Worm (Caenorhabditis elegans) whole organism, midembryonic: ENCODE results near the gene ZC15.3.

Experiments used
- T22C8.4 ChIP-seq: fragments of 200-800 bp; sonication (Bioruptor generic); IDR thresholded peaks from 2 replicates; pipeline ENCODE4 v1.3.6; 2022; ENCODE audit warnings: missing genetic modification characterization, missing compliant biosample characterization
- cog-1 ChIP-seq: sonication (generic microtip); optimal IDR thresholded peaks from 2 replicates; lab custom pipeline; 2016; ENCODE audit warnings: missing genetic modification characterization, missing compliant biosample characterization
- flt-1 ChIP-seq: fragments of 200-800 bp; sonication (Bioruptor generic); IDR thresholded peaks from 2 replicates; pipeline ENCODE4 v1.3.6; 2022; ENCODE audit warnings: missing genetic modification characterization, missing compliant biosample characterization
- klf-2 ChIP-seq: fragments of 200-800 bp; sonication (Bioruptor generic); conservative IDR thresholded peaks from 2 replicates; pipeline ENCODE4 v1.3.6; 2022; ENCODE audit warnings: missing genetic modification reagents, missing genetic modification characterization, missing compliant biosample characterization
- med-1 ChIP-seq: sonication (generic microtip); optimal IDR thresholded peaks from 2 replicates; lab custom pipeline; 2017; ENCODE audit warnings: missing genetic modification characterization, mild to moderate bottlenecking, missing compliant biosample characterization, antibody characterized with exemption, missing genetic modification reagents; ENCODE audit not compliant: insufficient read depth
- ref-1 ChIP-seq: fragments of 200-800 bp; sonication (Bioruptor generic); conservative IDR thresholded peaks from 2 replicates; pipeline ENCODE4 v1.3.6; 2022; ENCODE audit warnings: missing genetic modification reagents, missing genetic modification characterization, missing compliant biosample characterization
- tab-1 ChIP-seq: fragments of 200-800 bp; sonication (Bioruptor generic); IDR thresholded peaks from 2 replicates; pipeline ENCODE4 v1.3.6; 2022; ENCODE audit warnings: missing genetic modification characterization, missing compliant biosample characterization
- ztf-23 ChIP-seq: fragments of 200-800 bp; sonication (Bioruptor generic); IDR thresholded peaks from 2 replicates; pipeline ENCODE4 v1.3.6; 2022; ENCODE audit warnings: missing genetic modification reagents, missing genetic modification characterization, missing compliant biosample characterization
- ztf-29 ChIP-seq: fragments of 200-800 bp; sonication (Bioruptor generic); IDR thresholded peaks from 2 replicates; pipeline ENCODE4 v1.3.6; 2022; ENCODE audit warnings: missing genetic modification reagents, missing genetic modification characterization, missing compliant biosample characterization

Gene ZC15.3

DNA sequence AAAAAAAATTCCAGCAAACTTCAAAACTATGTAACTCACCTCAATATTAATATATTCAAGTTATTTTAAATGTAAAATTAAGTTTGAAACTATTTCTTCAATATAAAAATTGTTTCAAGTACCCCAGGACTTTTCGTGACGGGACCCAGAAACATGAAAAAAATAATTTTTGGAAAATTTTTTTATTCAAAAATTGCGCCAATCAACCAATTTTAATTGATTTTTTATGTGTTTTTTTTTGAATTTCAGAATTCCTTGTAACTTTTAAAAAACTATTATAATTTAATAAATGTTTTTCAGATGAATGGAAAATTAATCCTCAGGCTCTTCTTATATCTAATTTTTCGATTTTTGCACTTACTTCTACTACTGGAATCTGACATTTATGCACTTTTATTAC lies 5.7 kb upstream of the ZC15.3 start, which contains the start of gene ZC15.5:
TSS of gene ZC15.5 (plus strand) at position 301 of the 400 bp plus-strand sequence.
- TF ChIP-seq ref-1 = no peak
- no peak for TF ChIP-seq ztf-29
- no peak for TF ChIP-seq ztf-23 (GFP tag; lab: Robert Waterston, UW)
- TF ChIP-seq med-1 (GFP tag; lab: Kevin White, UChicago) = no peak
- no peak for TF ChIP-seq T22C8.4 (GFP tag; lab: Robert Waterston, UW)
- TF ChIP-seq cog-1 (tag; lab: Kevin White, UChicago) = no peak
- no peak for TF ChIP-seq flt-1 (GFP tag; lab: Robert Waterston, UW)
- TF ChIP-seq tab-1 (GFP tag; lab: Robert Waterston, UW) = no peak
- no peak for TF ChIP-seq klf-2 (GFP tag; lab: Robert Waterston, UW)

DNA sequence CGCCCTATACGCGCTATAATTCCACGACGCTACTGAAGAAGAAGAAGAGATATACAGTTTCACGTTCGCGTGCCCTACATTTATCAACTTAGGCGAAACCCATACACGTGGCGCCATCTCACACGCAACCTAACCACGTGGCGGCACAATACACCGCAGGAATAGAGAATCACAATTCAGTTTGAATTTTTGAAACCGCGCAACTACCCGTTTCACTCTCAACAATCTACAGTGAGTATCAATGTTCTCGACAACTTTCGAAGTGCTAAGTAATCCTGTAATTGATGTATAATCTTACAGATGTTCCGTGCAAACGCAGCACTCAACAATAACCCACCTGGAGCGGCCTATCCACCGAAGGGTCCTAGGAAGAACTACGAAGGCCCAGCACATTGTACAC lies 2.4 kb downstream of the ZC15.3 start, which contains the start of gene ZC15.1:
TSS of gene ZC15.1 (plus strand) at position 301 of the 400 bp plus-strand sequence.
- TF ChIP-seq flt-1 (GFP tag; lab: Robert Waterston, UW) (no peak), cog-1 (tag; lab: Kevin White, UChicago) (no peak)

DNA sequence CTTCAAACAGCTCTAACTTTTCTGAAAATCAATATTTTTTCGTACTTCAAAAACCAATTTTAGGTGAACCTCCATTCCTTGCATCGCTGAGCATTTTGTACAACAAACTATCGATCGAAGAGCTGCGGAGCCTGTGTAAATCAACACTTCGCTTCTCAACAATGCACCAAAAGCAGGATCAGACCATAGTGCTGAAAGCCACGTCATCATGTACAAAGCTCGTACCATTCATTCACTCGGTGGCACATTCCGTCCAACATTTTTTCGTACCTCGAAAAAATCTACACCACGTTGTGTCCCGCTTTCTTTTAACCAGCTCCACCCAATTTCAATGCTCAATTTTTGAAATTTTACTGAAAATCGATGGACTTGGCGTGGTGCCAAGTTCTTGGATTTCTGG lies 7.2 kb downstream of the ZC15.3 start, which contains the start of gene ZC15.10:
TSS of gene ZC15.10 (plus strand) at position 162 of the 400 bp plus-strand sequence.
- no peak for TF ChIP-seq cog-1 (tag; lab: Kevin White, UChicago)

DNA sequence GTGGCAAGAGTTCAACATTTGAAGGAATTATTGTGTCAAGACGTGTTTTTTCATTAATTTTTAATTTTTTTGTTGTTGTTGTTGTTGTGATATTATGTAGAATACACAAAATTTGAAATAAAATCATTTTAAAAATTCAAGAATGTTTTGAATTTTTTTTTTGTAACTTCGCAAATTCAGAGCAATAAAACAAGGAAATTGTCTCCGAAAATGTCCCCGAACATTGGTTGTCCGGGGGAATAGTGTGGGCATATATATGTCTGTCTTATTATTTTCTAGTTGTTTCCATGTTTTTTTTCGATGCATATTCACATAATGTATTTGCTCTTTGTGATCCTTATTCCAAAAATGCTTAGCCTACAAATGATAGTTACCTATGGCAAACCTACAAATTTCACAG lies 8.1 kb downstream of the ZC15.3 start, which contains the start of gene clec-262:
TSS of gene clec-262 (plus strand) at position 301 of the 400 bp plus-strand sequence.
- TF ChIP-seq ref-1 (no peak), tab-1 (GFP tag; lab: Robert Waterston, UW) (no peak), med-1 (GFP tag; lab: Kevin White, UChicago) (no peak), ztf-29 (no peak), ztf-23 (GFP tag; lab: Robert Waterston, UW) (no peak), flt-1 (GFP tag; lab: Robert Waterston, UW) (no peak), cog-1 (tag; lab: Kevin White, UChicago) (no peak)

ce11 chrV:20317442-20317841 lies 14.1 kb downstream of the ZC15.3 start, which contains the start of gene Y113G7C.1:
Y113G7C.1 (plus strand) TSS chrV:20317742.
- TF ChIP-seq ztf-23 (GFP tag; lab: Robert Waterston, UW) = no peak
- peak; percentile 20; the same call in 1 of the 2 replicates for TF ChIP-seq T22C8.4 (GFP tag; lab: Robert Waterston, UW)
- TF ChIP-seq tab-1 (GFP tag; lab: Robert Waterston, UW) = no peak
- no peak for TF ChIP-seq med-1 (GFP tag; lab: Kevin White, UChicago)

ce11 chrV:20325417-20325816 lies 22.0 kb downstream of the ZC15.3 start, which contains the start of gene Y38H6A.1:
Y38H6A.1 (plus strand) TSS chrV:20325717.
- TF ChIP-seq med-1 (GFP tag; lab: Kevin White, UChicago) = no peak
- TF ChIP-seq ztf-29 = no peak
- TF ChIP-seq ref-1 = no peak
- no peak for TF ChIP-seq ztf-23 (GFP tag; lab: Robert Waterston, UW)
- TF ChIP-seq tab-1 (GFP tag; lab: Robert Waterston, UW) = no peak
- no peak for TF ChIP-seq flt-1 (GFP tag; lab: Robert Waterston, UW)
- TF ChIP-seq klf-2 (GFP tag; lab: Robert Waterston, UW) = no peak
- no peak for TF ChIP-seq T22C8.4 (GFP tag; lab: Robert Waterston, UW)
- TF ChIP-seq cog-1 (tag; lab: Kevin White, UChicago) = no peak

ce11 chrV:20335264-20335663 lies 31.9 kb downstream of the ZC15.3 start, which contains the start of gene Y38H6A.5:
Y38H6A.5 (minus strand) TSS chrV:20335364.
- TF ChIP-seq klf-2 (GFP tag; lab: Robert Waterston, UW) (no peak), tab-1 (GFP tag; lab: Robert Waterston, UW) (no peak), ztf-23 (GFP tag; lab: Robert Waterston, UW) (no peak), ztf-29 (no peak), cog-1 (tag; lab: Kevin White, UChicago) (no peak), T22C8.4 (GFP tag; lab: Robert Waterston, UW) (no peak)

ce11 chrV:20338020-20338419 lies 34.6 kb downstream of the ZC15.3 start:
- TF ChIP-seq ztf-29 (no peak), tab-1 (GFP tag; lab: Robert Waterston, UW) (no peak), cog-1 (tag; lab: Kevin White, UChicago) (no peak), klf-2 (GFP tag; lab: Robert Waterston, UW) (no peak), ref-1 (no peak)

DNA sequence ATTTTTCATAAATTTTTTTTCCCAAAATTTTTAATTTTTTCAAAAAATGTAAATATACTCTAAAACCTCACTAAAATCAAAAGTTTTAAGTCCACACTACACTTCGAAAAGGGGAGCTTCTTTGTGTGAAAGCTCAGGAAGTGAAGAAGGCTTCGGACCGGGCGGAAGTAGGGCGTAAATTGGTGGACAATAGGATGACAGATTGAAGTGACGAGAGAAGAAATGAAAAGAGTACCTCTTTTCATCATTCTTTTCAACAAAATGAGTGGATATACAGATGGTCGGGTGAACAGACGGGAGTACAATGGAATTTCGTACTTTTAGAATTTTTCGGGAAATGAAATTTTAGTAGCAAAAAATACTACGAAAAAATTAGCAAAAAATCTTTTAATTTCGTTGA lies 35.5 kb downstream of the ZC15.3 start:
- TF ChIP-seq T22C8.4 (GFP tag; lab: Robert Waterston, UW) (no peak), ref-1 (no peak), cog-1 (tag; lab: Kevin White, UChicago) (no peak), klf-2 (GFP tag; lab: Robert Waterston, UW) (no peak), ztf-29 (no peak), flt-1 (GFP tag; lab: Robert Waterston, UW) (no peak), ztf-23 (GFP tag; lab: Robert Waterston, UW) (no peak), med-1 (GFP tag; lab: Kevin White, UChicago) (no peak), tab-1 (GFP tag; lab: Robert Waterston, UW) (no peak)

ce11 chrV:20344889-20345288 lies 41.5 kb downstream of the ZC15.3 start, which contains the start of gene Y38H6A.3:
Y38H6A.3 (plus strand) TSS chrV:20345189.
- TF ChIP-seq ref-1 (no peak), cog-1 (tag; lab: Kevin White, UChicago) (no peak), ztf-23 (GFP tag; lab: Robert Waterston, UW) (no peak), ztf-29 (no peak)

ce11 chrV:20347625-20348024 lies 44.2 kb downstream of the ZC15.3 start:
- TF ChIP-seq tab-1 (GFP tag; lab: Robert Waterston, UW) (no peak), cog-1 (tag; lab: Kevin White, UChicago) (no peak), T22C8.4 (GFP tag; lab: Robert Waterston, UW) (no peak), flt-1 (GFP tag; lab: Robert Waterston, UW) (no peak), klf-2 (GFP tag; lab: Robert Waterston, UW) (no peak), med-1 (GFP tag; lab: Kevin White, UChicago) (no peak), ztf-23 (GFP tag; lab: Robert Waterston, UW) (no peak), ztf-29 (no peak), ref-1 (no peak)
